Fruit fly (Drosophila melanogaster) whole organism, embryonic: Measurements from ENCODE around the gene MsrA.

Experiments
- ATbp ChIP-seq: fragments of 200-800 bp; sonication (Bioruptor generic); optimal IDR thresholded peaks from 2 replicates; lab custom pipeline; 2017; ENCODE audit warnings: missing biosample characterization, mild to moderate bottlenecking, missing genetic modification characterization, missing genetic modification reagents
- CG10274 ChIP-seq: fragments of 200-800 bp; sonication (Bioruptor generic); optimal IDR thresholded peaks from 3 replicates; lab custom pipeline; 2017; ENCODE audit warnings: missing biosample characterization, mild to moderate bottlenecking, missing genetic modification characterization
- CG11456 ChIP-seq: fragments of 200-800 bp; sonication (Bioruptor generic); IDR thresholded peaks from 3 replicates; pipeline ENCODE4 v1.3.6; 2022; ENCODE audit warnings: missing biosample characterization, missing genetic modification characterization
- CG14014 ChIP-seq: fragments of 200-800 bp; sonication (Bioruptor generic); IDR thresholded peaks from 2 replicates; pipeline ENCODE4 v1.3.6; 2022; ENCODE audit warnings: missing biosample characterization, missing genetic modification characterization
- CG14965 ChIP-seq: fragments of 200-800 bp; sonication (Bioruptor generic); optimal IDR thresholded peaks from 2 replicates; lab custom pipeline; 2016; ENCODE audit warnings: missing biosample characterization, missing genetic modification characterization, borderline replicate concordance
- CG15011 ChIP-seq: fragments of 200-800 bp; sonication (Bioruptor generic); optimal IDR thresholded peaks from 3 replicates; lab custom pipeline; 2018; ENCODE audit warnings: missing biosample characterization, mild to moderate bottlenecking, missing genetic modification characterization
- CG18476 ChIP-seq: fragments of 200-800 bp; sonication (Bioruptor generic); optimal IDR thresholded peaks from 2 replicates; lab custom pipeline; 2016; ENCODE audit warnings: missing biosample characterization, mild to moderate bottlenecking, missing genetic modification characterization
- CG30431 ChIP-seq: fragments of 200-800 bp; sonication (Bioruptor generic); optimal IDR thresholded peaks from 2 replicates; lab custom pipeline; 2017; ENCODE audit warnings: missing biosample characterization, missing genetic modification characterization
- CG31365 ChIP-seq: fragments of 200-800 bp; sonication (Bioruptor generic); optimal IDR thresholded peaks from 2 replicates; lab custom pipeline; 2018; ENCODE audit warnings: missing biosample characterization, mild to moderate bottlenecking, missing genetic modification characterization
- CG3995 ChIP-seq: fragments of 200-800 bp; sonication (Bioruptor generic); optimal IDR thresholded peaks from 3 replicates; lab custom pipeline; 2016; ENCODE audit warnings: missing biosample characterization, missing genetic modification characterization
- CG5180 ChIP-seq: fragments of 200-800 bp; sonication (Bioruptor generic); optimal IDR thresholded peaks from 3 replicates; lab custom pipeline; 2017; ENCODE audit warnings: missing biosample characterization, missing genetic modification characterization, mild to moderate bottlenecking, moderate library complexity, missing genetic modification reagents
- CG6175 ChIP-seq: fragments of 200-800 bp; sonication (Bioruptor generic); IDR thresholded peaks from 3 replicates; pipeline ENCODE4 v1.3.6; 2022; ENCODE audit warnings: missing biosample characterization, missing genetic modification characterization
- CG6854 ChIP-seq: fragments of 200-800 bp; sonication (Bioruptor generic); optimal IDR thresholded peaks from 3 replicates; lab custom pipeline; 2017; ENCODE audit warnings: missing biosample characterization, mild to moderate bottlenecking, missing genetic modification characterization
- CG7357 ChIP-seq: fragments of 200-800 bp; sonication (Bioruptor generic); IDR thresholded peaks from 3 replicates; pipeline ENCODE4 v1.3.6; 2022; ENCODE audit warnings: missing biosample characterization, missing genetic modification characterization
- CG7556 ChIP-seq: fragments of 200-800 bp; sonication (Bioruptor generic); optimal IDR thresholded peaks from 2 replicates; lab custom pipeline; 2017; ENCODE audit warnings: missing biosample characterization, mild to moderate bottlenecking, missing genetic modification characterization
- CG7786 ChIP-seq: fragments of 200-800 bp; sonication (Bioruptor generic); optimal IDR thresholded peaks from 2 replicates; lab custom pipeline; 2016; ENCODE audit warnings: missing biosample characterization, missing genetic modification characterization
- CG8924 ChIP-seq: fragments of 200-800 bp; optimal IDR thresholded peaks from 3 replicates; lab custom pipeline; 2019; ENCODE audit warnings: missing biosample characterization, mild to moderate bottlenecking, missing genetic modification characterization, moderate library complexity
- CG9817 ChIP-seq: fragments of 200-800 bp; sonication (Bioruptor generic); optimal IDR thresholded peaks from 2 replicates; lab custom pipeline; 2018; ENCODE audit warnings: missing biosample characterization, mild to moderate bottlenecking, missing genetic modification characterization, moderate library complexity
- D ChIP-seq, 2 experiments: fragments of 200-800 bp in 1 of 2; fragments of >200 bp in 1 of 2; sonication (Bioruptor generic) in 1 of 2; optimal IDR thresholded peaks; 2 replicates in 1 of 2; 3 replicates in 1 of 2; lab custom pipeline; 2017; ENCODE audit warnings: mild to moderate bottlenecking in 1 of 2, missing biosample characterization in 1 of 2, missing genetic modification characterization in 1 of 2, missing genetic modification reagents in 1 of 2
- D19B ChIP-seq: fragments of 200-800 bp; sonication (Bioruptor generic); optimal IDR thresholded peaks from 2 replicates; lab custom pipeline; 2017; ENCODE audit warnings: missing biosample characterization, mild to moderate bottlenecking, missing genetic modification characterization
- Dll ChIP-seq: fragments of 200-800 bp; sonication (Bioruptor generic); IDR thresholded peaks from 4 replicates; pipeline ENCODE4 v1.3.6; 2022; ENCODE audit warnings: missing biosample characterization, missing genetic modification characterization; ENCODE audit not compliant: partially characterized antibody
- Drgx ChIP-seq: fragments of 200-800 bp; sonication (Bioruptor generic); IDR thresholded peaks from 2 replicates; pipeline ENCODE4 v1.3.6; 2022; ENCODE audit warnings: missing biosample characterization, missing genetic modification characterization
- E2f1 ChIP-seq: fragments of 200-800 bp; sonication (Bioruptor generic); IDR thresholded peaks from 2 replicates; pipeline ENCODE4 v1.3.6; 2022; ENCODE audit warnings: missing biosample characterization, missing genetic modification characterization
- Ets97D ChIP-seq: fragments of 200-800 bp; sonication (Bioruptor generic); optimal IDR thresholded peaks from 3 replicates; lab custom pipeline; 2016; ENCODE audit warnings: missing biosample characterization, missing genetic modification characterization
- Hr51 ChIP-seq, 2 experiments: fragments of 200-800 bp; sonication (Bioruptor generic); optimal IDR thresholded peaks; 2 replicates in 1 of 2; 3 replicates in 1 of 2; lab custom pipeline; 2016 to 2018; ENCODE audit warnings: missing biosample characterization in 2 of 2, missing genetic modification characterization in 2 of 2, mild to moderate bottlenecking in 1 of 2, moderate library complexity in 1 of 2
- Mad ChIP-seq: fragments of 200-800 bp; sonication (Bioruptor generic); optimal IDR thresholded peaks from 2 replicates; lab custom pipeline; 2016; ENCODE audit warnings: missing biosample characterization, missing genetic modification characterization
- Nf-YB ChIP-seq: fragments of 200-800 bp; sonication (Bioruptor generic); optimal IDR thresholded peaks from 3 replicates; lab custom pipeline; 2019; ENCODE audit warnings: missing biosample characterization, mild to moderate bottlenecking, missing genetic modification characterization, moderate library complexity
- Optix ChIP-seq: fragments of 200-800 bp; sonication (Bioruptor generic); IDR thresholded peaks from 3 replicates; pipeline ENCODE4 v1.3.6; 2022; ENCODE audit warnings: missing biosample characterization, missing genetic modification characterization
- amos ChIP-seq: fragments of 200-800 bp; sonication (Bioruptor generic); IDR thresholded peaks from 2 replicates; pipeline ENCODE4 v1.3.6; 2022; ENCODE audit warnings: missing biosample characterization, missing genetic modification characterization; ENCODE audit not compliant: partially characterized antibody
- ash1 ChIP-seq: fragments of 200-800 bp; sonication (Bioruptor generic); optimal IDR thresholded peaks from 2 replicates; lab custom pipeline; 2018; ENCODE audit warnings: missing biosample characterization, mild to moderate bottlenecking, missing genetic modification characterization
- az2 ChIP-seq: fragments of 200-800 bp; sonication (Bioruptor generic); optimal IDR thresholded peaks from 3 replicates; lab custom pipeline; 2016; ENCODE audit warnings: missing biosample characterization, missing genetic modification characterization
- btn ChIP-seq: fragments of 200-800 bp; sonication (Bioruptor generic); optimal IDR thresholded peaks from 2 replicates; lab custom pipeline; 2016; ENCODE audit warnings: missing biosample characterization, missing genetic modification characterization
- dan ChIP-seq: fragments of 200-800 bp; sonication (Bioruptor generic); IDR thresholded peaks from 2 replicates; pipeline ENCODE4 v1.3.6; 2022; ENCODE audit warnings: missing biosample characterization, missing genetic modification characterization
- ftz-f1 ChIP-seq: fragments of 200-800 bp; sonication (Bioruptor generic); optimal IDR thresholded peaks from 2 replicates; lab custom pipeline; 2016; ENCODE audit warnings: missing biosample characterization, missing genetic modification characterization
- gcm ChIP-seq: fragments of 200-800 bp; sonication (Bioruptor generic); optimal IDR thresholded peaks from 2 replicates; lab custom pipeline; 2019; ENCODE audit warnings: missing biosample characterization, mild to moderate bottlenecking, missing genetic modification characterization, moderate library complexity
- lilli ChIP-seq: fragments of 200-800 bp; sonication (Bioruptor generic); optimal IDR thresholded peaks from 3 replicates; lab custom pipeline; 2016; ENCODE audit warnings: missing biosample characterization, missing genetic modification characterization
- lola ChIP-seq, 3 experiments: fragments of >200 bp in 2 of 3; fragments of 200-800 bp in 1 of 3; sonication (Bioruptor generic) in 1 of 3; optimal IDR thresholded peaks; 2 replicates each; lab custom pipeline; 2017 to 2019; ENCODE audit warnings: missing biosample characterization in 3 of 3, missing genetic modification characterization in 3 of 3, mild to moderate bottlenecking in 1 of 3, moderate library complexity in 1 of 3
- luna ChIP-seq: fragments of 200-800 bp; sonication (Bioruptor generic); optimal IDR thresholded peaks from 2 replicates; lab custom pipeline; 2016; ENCODE audit warnings: missing biosample characterization, missing genetic modification characterization
- nmo ChIP-seq: fragments of 200-800 bp; sonication (Bioruptor generic); optimal IDR thresholded peaks from 2 replicates; lab custom pipeline; 2018; ENCODE audit warnings: missing biosample characterization, mild to moderate bottlenecking, missing genetic modification characterization, moderate library complexity
- pho ChIP-seq: fragments of 200-800 bp; sonication (Bioruptor generic); optimal IDR thresholded peaks from 2 replicates; lab custom pipeline; 2016; ENCODE audit warnings: missing biosample characterization, missing genetic modification characterization
- sens-2 ChIP-seq: fragments of 200-800 bp; sonication (Bioruptor generic); IDR thresholded peaks from 2 replicates; pipeline ENCODE4 v1.3.6; 2022; ENCODE audit warnings: missing biosample characterization, missing genetic modification characterization
- shn ChIP-seq: fragments of 200-800 bp; sonication (Bioruptor generic); optimal IDR thresholded peaks from 3 replicates; lab custom pipeline; 2016; ENCODE audit warnings: missing biosample characterization, missing genetic modification characterization
- sob ChIP-seq: fragments of 200-800 bp; sonication (Bioruptor generic); IDR thresholded peaks from 2 replicates; pipeline ENCODE4 v1.3.6; 2022; ENCODE audit warnings: missing biosample characterization, missing genetic modification characterization
- tio ChIP-seq: fragments of 200-800 bp; sonication (Bioruptor generic); optimal IDR thresholded peaks from 2 replicates; lab custom pipeline; 2017; ENCODE audit warnings: missing biosample characterization, missing genetic modification characterization, inconsistent platforms
- yki ChIP-seq: fragments of >200 bp; optimal IDR thresholded peaks from 3 replicates; lab custom pipeline; 2018

MsrA gene

dm6 chr3L:15508233-15508632 is 2.6 kb upstream of the MsrA start, which contains the start of gene CG7841 (continued):
- 0 out of 4 replicates have a peak, but pooled peaks have one; percentile 24 for TF ChIP-seq Dll (GFP tag; lab: Robert Waterston, UW)
- TF ChIP-seq E2f1 = peak; percentile 93
- TF ChIP-seq dan (GFP tag; lab: Robert Waterston, UW) = no peak
- peak; percentile 96 for TF ChIP-seq pho (GFP tag; lab: Kevin White, UChicago)
- TF ChIP-seq CG3995 = peak; percentile 80
- peak; percentile 94 for TF ChIP-seq CG31365
- peak; percentile 99 for TF ChIP-seq gcm
- TF ChIP-seq sob (GFP tag; lab: Robert Waterston, UW) = peak; percentile 95
- peak; percentile 97 for TF ChIP-seq sens-2 (GFP tag; lab: Robert Waterston, UW)
- no peak; the same call in 1 of the 3 replicates for TF ChIP-seq CG6175 (GFP tag; lab: Robert Waterston, UW)
- TF ChIP-seq CG18476 = peak; percentile 97
- peak; percentile 66 for TF ChIP-seq ftz-f1
- peak; percentile 99 for TF ChIP-seq CG6854 (GFP tag; lab: Kevin White, UChicago)
- TF ChIP-seq CG8924 (tag; lab: Kevin White, UChicago) = peak; percentile 99
- TF ChIP-seq Mad (GFP tag; lab: Kevin White, UChicago) = peak; percentile 97
- no peak for TF ChIP-seq amos (GFP tag; lab: Robert Waterston, UW)
- peak; percentile 97 for TF ChIP-seq CG15011 (GFP tag; lab: Kevin White, UChicago)
- TF ChIP-seq CG30431 (GFP tag; lab: Kevin White, UChicago) = peak; percentile 92
- peak; percentile 89 for TF ChIP-seq tio (GFP tag; lab: Kevin White, UChicago)
- peak; percentile 94 for TF ChIP-seq CG7786 (GFP tag; lab: Kevin White, UChicago)
- peak; percentile 97 for TF ChIP-seq CG7556 (GFP tag; lab: Kevin White, UChicago)
- TF ChIP-seq Drgx = peak; percentile 98
- TF ChIP-seq nmo (GFP tag; lab: Kevin White, UChicago) = peak; percentile 98
- TF ChIP-seq Nf-YB (GFP tag; lab: Kevin White, UChicago) = peak; percentile 89
- peak; percentile 94 for TF ChIP-seq btn (GFP tag; lab: Kevin White, UChicago)
- TF ChIP-seq CG10274 = peak; percentile 91
- TF ChIP-seq CG11456 (GFP tag; lab: Robert Waterston, UW) = no peak
- peak; percentile 86 for TF ChIP-seq D19B (GFP tag; lab: Kevin White, UChicago)
- TF ChIP-seq yki (lab: Kevin White, UChicago) = peak; percentile 51
- TF ChIP-seq CG14965 (GFP tag; lab: Kevin White, UChicago) = peak; percentile 84
- peak; percentile 93 for TF ChIP-seq CG5180 (GFP tag; lab: Kevin White, UChicago)
- peak; percentile 95 to 99 for TF ChIP-seq Hr51 (GFP tag; optimal IDR thresholded peaks at IDR 0.05; lab: Kevin White, UChicago)
- TF ChIP-seq luna = peak; percentile 84
- TF ChIP-seq CG14014 (GFP tag; lab: Robert Waterston, UW) = peak; percentile 96
- TF ChIP-seq D (optimal IDR thresholded peaks at IDR 0.05; lab: Kevin White, UChicago) = no peak
- peak; percentile 97 for TF ChIP-seq D (GFP tag; optimal IDR thresholded peaks at IDR 0.05; lab: Kevin White, UChicago)
- TF ChIP-seq ash1 (GFP tag; lab: Kevin White, UChicago) = peak; percentile 95
- TF ChIP-seq lola (GFP tag; optimal IDR thresholded peaks at IDR 0.05; lab: Kevin White, UChicago) = peak in 1 of 3 experiments; percentile 98
- TF ChIP-seq shn (GFP tag; lab: Kevin White, UChicago) = peak; percentile 96
- peak; percentile 83 for TF ChIP-seq CG7357 (GFP tag; lab: Robert Waterston, UW)
- peak; percentile 91 for TF ChIP-seq Ets97D (GFP tag; lab: Kevin White, UChicago)
- peak; percentile 96 for TF ChIP-seq ATbp (GFP tag; lab: Kevin White, UChicago)
- peak; percentile 96 for TF ChIP-seq CG9817 (tag; lab: Kevin White, UChicago)
- TF ChIP-seq Optix (GFP tag; lab: Robert Waterston, UW) = peak; percentile 94; the same call in 2 of the 3 replicates
- TF ChIP-seq lilli (GFP tag; lab: Kevin White, UChicago) = peak; percentile 98
- TF ChIP-seq az2 (GFP tag; lab: Kevin White, UChicago) = peak; percentile 97
- TF ChIP-seq, all 482 proteins: peak for 409
